Fruit fly (Drosophila melanogaster) whole organism, embryonic: ENCODE data around the gene CG8870.

ENCODE experiments used
- Atf3 ChIP-seq: fragments of 200-800 bp; sonication (Bioruptor generic); optimal IDR thresholded peaks from 3 replicates; lab custom pipeline; 2016; ENCODE audit warnings: missing biosample characterization, missing genetic modification characterization
- Atf6 ChIP-seq: fragments of 200-800 bp; sonication (Bioruptor generic); IDR thresholded peaks from 2 replicates; pipeline ENCODE4 v1.3.6; 2022; ENCODE audit warnings: missing biosample characterization, missing genetic modification characterization
- Bgb ChIP-seq: fragments of 200-800 bp; sonication (Bioruptor generic); IDR thresholded peaks from 2 replicates; pipeline ENCODE4 v1.3.6; 2022; ENCODE audit warnings: missing biosample characterization, missing genetic modification characterization; ENCODE audit not compliant: partially characterized antibody
- CG10543 ChIP-seq: fragments of 200-800 bp; sonication (Bioruptor generic); optimal IDR thresholded peaks from 3 replicates; lab custom pipeline; 2017; ENCODE audit warnings: missing biosample characterization, mild to moderate bottlenecking, missing genetic modification characterization, moderate library complexity
- CG11085 ChIP-seq: fragments of 200-800 bp; sonication (Bioruptor generic); IDR thresholded peaks from 2 replicates; pipeline ENCODE4 v1.3.6; 2022; ENCODE audit warnings: missing biosample characterization, missing genetic modification characterization
- CG12219 ChIP-seq: fragments of 200-800 bp; sonication (Bioruptor generic); optimal IDR thresholded peaks from 3 replicates; lab custom pipeline; 2018; ENCODE audit warnings: missing biosample characterization, mild to moderate bottlenecking, missing genetic modification characterization
- CG12236 ChIP-seq: fragments of 200-800 bp; sonication (Bioruptor generic); optimal IDR thresholded peaks from 2 replicates; lab custom pipeline; 2016; ENCODE audit warnings: missing biosample characterization, missing genetic modification characterization
- CG12942 ChIP-seq: fragments of 200-800 bp; sonication (Bioruptor generic); optimal IDR thresholded peaks from 3 replicates; lab custom pipeline; 2016; ENCODE audit warnings: missing biosample characterization, missing genetic modification characterization
- CG15073 ChIP-seq: fragments of 200-800 bp; sonication (Bioruptor generic); optimal IDR thresholded peaks from 2 replicates; lab custom pipeline; 2016; ENCODE audit warnings: missing biosample characterization, missing genetic modification characterization
- CG15514 ChIP-seq: fragments of 200-800 bp; sonication (Bioruptor generic); optimal IDR thresholded peaks from 3 replicates; lab custom pipeline; 2017; ENCODE audit warnings: missing biosample characterization, missing genetic modification characterization, mild to moderate bottlenecking, moderate library complexity, missing genetic modification reagents
- CG18476 ChIP-seq: fragments of 200-800 bp; sonication (Bioruptor generic); optimal IDR thresholded peaks from 2 replicates; lab custom pipeline; 2016; ENCODE audit warnings: missing biosample characterization, mild to moderate bottlenecking, missing genetic modification characterization
- CG30020 ChIP-seq: fragments of 200-800 bp; optimal IDR thresholded peaks from 2 replicates; lab custom pipeline; 2019; ENCODE audit warnings: missing biosample characterization, mild to moderate bottlenecking, missing genetic modification characterization, moderate library complexity
- CG3281 ChIP-seq: fragments of 200-800 bp; sonication (Bioruptor generic); optimal IDR thresholded peaks from 3 replicates; lab custom pipeline; 2017; ENCODE audit warnings: missing biosample characterization, mild to moderate bottlenecking, missing genetic modification characterization
- CG3847 ChIP-seq: fragments of 200-800 bp; sonication (Bioruptor generic); IDR thresholded peaks from 2 replicates; pipeline ENCODE4 v1.3.6; 2022; ENCODE audit warnings: missing biosample characterization, missing genetic modification characterization
- CG4854 ChIP-seq: fragments of 200-800 bp; sonication (Bioruptor generic); optimal IDR thresholded peaks from 2 replicates; lab custom pipeline; 2016; ENCODE audit warnings: missing biosample characterization, missing genetic modification characterization, inconsistent platforms
- CG8478 ChIP-seq: fragments of >200 bp; optimal IDR thresholded peaks from 2 replicates; lab custom pipeline; 2018
- CG8924 ChIP-seq: fragments of 200-800 bp; optimal IDR thresholded peaks from 3 replicates; lab custom pipeline; 2019; ENCODE audit warnings: missing biosample characterization, mild to moderate bottlenecking, missing genetic modification characterization, moderate library complexity
- CG9437 ChIP-seq: fragments of 200-800 bp; sonication (Bioruptor generic); optimal IDR thresholded peaks from 2 replicates; lab custom pipeline; 2018; ENCODE audit warnings: missing biosample characterization, mild to moderate bottlenecking, missing genetic modification characterization
- CoRest ChIP-seq: fragments of 200-800 bp; sonication (Bioruptor generic); optimal IDR thresholded peaks from 3 replicates; lab custom pipeline; 2018; ENCODE audit warnings: missing biosample characterization, mild to moderate bottlenecking, missing genetic modification characterization, moderate library complexity
- Drgx ChIP-seq: fragments of 200-800 bp; sonication (Bioruptor generic); IDR thresholded peaks from 2 replicates; pipeline ENCODE4 v1.3.6; 2022; ENCODE audit warnings: missing biosample characterization, missing genetic modification characterization
- HLH54F ChIP-seq: fragments of 200-800 bp; sonication (Bioruptor generic); optimal IDR thresholded peaks from 3 replicates; lab custom pipeline; 2016; ENCODE audit warnings: missing biosample characterization, missing genetic modification characterization
- Jarid2 ChIP-seq: fragments of 200-800 bp; sonication (Bioruptor generic); optimal IDR thresholded peaks from 3 replicates; lab custom pipeline; 2017; ENCODE audit warnings: mild to moderate bottlenecking, missing biosample characterization, missing genetic modification reagents, missing genetic modification characterization
- Lhr ChIP-seq: fragments of 200-800 bp; sonication (Bioruptor generic); optimal IDR thresholded peaks from 3 replicates; lab custom pipeline; 2017; ENCODE audit warnings: mild to moderate bottlenecking, missing biosample characterization, missing genetic modification reagents, missing genetic modification characterization
- Mes4 ChIP-seq: fragments of 200-800 bp; sonication (Bioruptor generic); optimal IDR thresholded peaks from 2 replicates; lab custom pipeline; 2016; ENCODE audit warnings: missing biosample characterization, missing genetic modification characterization
- Oli ChIP-seq: fragments of 200-800 bp; sonication (Bioruptor generic); optimal IDR thresholded peaks from 2 replicates; lab custom pipeline; 2018; ENCODE audit warnings: missing biosample characterization, mild to moderate bottlenecking, missing genetic modification characterization, moderate library complexity
- Taf1 ChIP-seq: fragments of 200-800 bp; sonication (Bioruptor generic); IDR thresholded peaks from 2 replicates; pipeline ENCODE4 v1.3.6; 2022; ENCODE audit warnings: missing biosample characterization, missing genetic modification characterization
- br ChIP-seq: fragments of >200 bp; optimal IDR thresholded peaks from 2 replicates; lab custom pipeline; 2017
- chn ChIP-seq: fragments of 200-800 bp; sonication (Bioruptor generic); optimal IDR thresholded peaks from 2 replicates; lab custom pipeline; 2016; ENCODE audit warnings: missing biosample characterization, missing genetic modification characterization
- ci ChIP-seq: fragments of 200-800 bp; sonication (Bioruptor generic); IDR thresholded peaks from 3 replicates; pipeline ENCODE4 v1.3.6; 2022; ENCODE audit warnings: missing biosample characterization, missing genetic modification characterization
- crp ChIP-seq, 2 experiments: fragments of 200-800 bp; sonication (Bioruptor generic); optimal IDR thresholded peaks; 2 replicates in 1 of 2; 3 replicates in 1 of 2; lab custom pipeline; 2017; ENCODE audit warnings: missing biosample characterization in 2 of 2, missing genetic modification characterization in 2 of 2, mild to moderate bottlenecking in 1 of 2, moderate library complexity in 1 of 2
- danr ChIP-seq: fragments of 200-800 bp; sonication (Bioruptor generic); IDR thresholded peaks from 2 replicates; pipeline ENCODE4 v1.3.6; 2022; ENCODE audit warnings: missing biosample characterization, missing genetic modification characterization
- dpn ChIP-seq, 2 experiments: fragments of 200-800 bp; sonication (Bioruptor generic); optimal IDR thresholded peaks; 3 replicates each; lab custom pipeline; 2016; ENCODE audit warnings: missing biosample characterization in 2 of 2, missing genetic modification characterization in 2 of 2
- en ChIP-seq: fragments of 200-800 bp; sonication (Bioruptor generic); optimal IDR thresholded peaks from 2 replicates; lab custom pipeline; 2016; ENCODE audit warnings: missing biosample characterization, missing genetic modification characterization
- eve ChIP-seq, 2 experiments: fragments of >200 bp; optimal IDR thresholded peaks; 2 replicates each; lab custom pipeline; 2017; ENCODE audit warnings: missing biosample characterization in 2 of 2, missing genetic modification characterization in 2 of 2
- fu2 ChIP-seq: fragments of 200-800 bp; sonication (Bioruptor generic); optimal IDR thresholded peaks from 2 replicates; lab custom pipeline; 2016; ENCODE audit warnings: missing biosample characterization, missing genetic modification characterization
- gcm ChIP-seq: fragments of 200-800 bp; sonication (Bioruptor generic); optimal IDR thresholded peaks from 2 replicates; lab custom pipeline; 2019; ENCODE audit warnings: missing biosample characterization, mild to moderate bottlenecking, missing genetic modification characterization, moderate library complexity
- hb ChIP-seq: fragments of 200-800 bp; sonication (Bioruptor generic); IDR thresholded peaks from 3 replicates; pipeline ENCODE4 v1.3.6; 2022; ENCODE audit warnings: missing biosample characterization, missing genetic modification characterization; ENCODE audit not compliant: partially characterized antibody
- lab ChIP-seq: fragments of 200-800 bp; sonication (Bioruptor generic); optimal IDR thresholded peaks from 3 replicates; lab custom pipeline; 2017; ENCODE audit warnings: missing biosample characterization, missing genetic modification characterization, mild to moderate bottlenecking, moderate library complexity, missing genetic modification reagents
- lola ChIP-seq, 3 experiments: fragments of >200 bp in 2 of 3; fragments of 200-800 bp in 1 of 3; sonication (Bioruptor generic) in 1 of 3; optimal IDR thresholded peaks; 2 replicates each; lab custom pipeline; 2017 to 2019; ENCODE audit warnings: missing biosample characterization in 3 of 3, missing genetic modification characterization in 3 of 3, mild to moderate bottlenecking in 1 of 3, moderate library complexity in 1 of 3
- pita ChIP-seq: fragments of 200-800 bp; sonication (Bioruptor generic); optimal IDR thresholded peaks from 2 replicates; lab custom pipeline; 2017; ENCODE audit warnings: missing biosample characterization, mild to moderate bottlenecking, missing genetic modification characterization
- pum ChIP-seq: fragments of 200-800 bp; sonication (Bioruptor generic); optimal IDR thresholded peaks from 2 replicates; lab custom pipeline; 2016; ENCODE audit warnings: missing biosample characterization, missing genetic modification characterization
- sna ChIP-seq: fragments of 200-800 bp; sonication (Bioruptor generic); IDR thresholded peaks from 2 replicates; pipeline ENCODE4 v1.3.6; 2022; ENCODE audit warnings: missing biosample characterization, missing genetic modification characterization; ENCODE audit not compliant: partially characterized antibody
- tna ChIP-seq: fragments of 200-800 bp; sonication (Bioruptor generic); IDR thresholded peaks from 2 replicates; pipeline ENCODE4 v1.3.6; 2022; ENCODE audit warnings: missing biosample characterization, missing genetic modification characterization; ENCODE audit not compliant: partially characterized antibody
- trem ChIP-seq: fragments of 200-800 bp; optimal IDR thresholded peaks from 3 replicates; lab custom pipeline; 2019; ENCODE audit warnings: missing biosample characterization, mild to moderate bottlenecking, missing genetic modification characterization, moderate library complexity
- ttk ChIP-seq: fragments of 200-800 bp; sonication (Bioruptor generic); IDR thresholded peaks from 2 replicates; pipeline ENCODE4 v2.1.2; 2022; ENCODE audit warnings: missing biosample characterization, missing genetic modification characterization
- tup ChIP-seq: fragments of 200-800 bp; sonication (Bioruptor generic); optimal IDR thresholded peaks from 2 replicates; lab custom pipeline; 2016; ENCODE audit warnings: missing biosample characterization, mild to moderate bottlenecking, missing genetic modification characterization, moderate library complexity
- unc-4 ChIP-seq: fragments of 200-800 bp; sonication (Bioruptor generic); IDR thresholded peaks from 2 replicates; pipeline ENCODE4 v1.3.6; 2022; ENCODE audit warnings: missing biosample characterization, missing genetic modification characterization; ENCODE audit not compliant: partially characterized antibody
- wdn ChIP-seq: fragments of 200-800 bp; sonication (Bioruptor generic); IDR thresholded peaks from 2 replicates; pipeline ENCODE4 v1.3.6; 2022; ENCODE audit warnings: missing biosample characterization, missing genetic modification characterization
- wor ChIP-seq: fragments of 200-800 bp; sonication (Bioruptor generic); IDR thresholded peaks from 2 replicates; pipeline ENCODE4 v1.3.6; 2022; ENCODE audit warnings: missing biosample characterization, missing genetic modification characterization

The CG8870 gene

dm6 chr3R:13428341-13429040 lies 48.8 kb downstream of the CG8870 start (continued):
- TF ChIP-seq pum (peak; percentile 52), lola (GFP tag; optimal IDR thresholded peaks at IDR 0.05; lab: Kevin White, UChicago) (peak in 1 of 3 experiments; percentile 61), CG12219 (GFP tag; lab: Kevin White, UChicago) (peak; percentile 65), CG3847 (GFP tag; lab: Robert Waterston, UW) (peak; percentile 50; the same call in 1 of the 2 replicates), crp (GFP tag; optimal IDR thresholded peaks at IDR 0.05; lab: Kevin White, UChicago) (no peak), CoRest (tag; lab: Kevin White, UChicago) (peak; percentile 66), CG12942 (peak; percentile 12), CG8478 (lab: Kevin White, UChicago) (no peak), Mes4 (GFP tag; lab: Kevin White, UChicago) (peak; percentile 64), HLH54F (GFP tag; lab: Kevin White, UChicago) (peak; percentile 55), CG9437 (GFP tag; lab: Kevin White, UChicago) (peak; percentile 37), CG15514 (GFP tag; lab: Kevin White, UChicago) (peak; percentile 19), CG30020 (no peak), CG3281 (GFP tag; lab: Kevin White, UChicago) (peak; percentile 47), br (lab: Kevin White, UChicago) (no peak), CG8924 (tag; lab: Kevin White, UChicago) (peak; percentile 76), Oli (tag; lab: Kevin White, UChicago) (peak; percentile 75), lab (GFP tag; lab: Kevin White, UChicago) (peak; percentile 73), hb (GFP tag; lab: Robert Waterston, UW) (no peak), Atf3 (peak; percentile 32), CG15073 (GFP tag; lab: Kevin White, UChicago) (no peak), wor (GFP tag; lab: Robert Waterston, UW) (0 out of 2 replicates have a peak, but pooled peaks have one; percentile 28), Lhr (GFP tag; lab: Kevin White, UChicago) (peak; percentile 5), tna (GFP tag; lab: Robert Waterston, UW) (no peak), wdn (GFP tag; lab: Robert Waterston, UW) (no peak), CG4854 (GFP tag; lab: Kevin White, UChicago) (peak; percentile 13), pita (GFP tag; lab: Kevin White, UChicago) (no peak), Drgx (GFP tag; lab: Robert Waterston, UW) (peak; percentile 78), dpn (GFP tag; optimal IDR thresholded peaks at IDR 0.05; lab: Kevin White, UChicago) (peak; percentile 55 to 73), Jarid2 (GFP tag; lab: Kevin White, UChicago) (peak; percentile 31), danr (GFP tag; lab: Robert Waterston, UW) (no peak), CG18476 (peak; percentile 51), tup (peak; percentile 23), CG11085 (GFP tag; lab: Robert Waterston, UW) (0 out of 2 replicates have a peak, but pooled peaks have one; percentile 15), sna (GFP tag; lab: Robert Waterston, UW) (no peak), fu2 (GFP tag; lab: Kevin White, UChicago) (no peak), en (GFP tag; lab: Kevin White, UChicago) (peak; percentile 48), trem (tag; lab: Kevin White, UChicago) (peak; percentile 70), CG12236 (GFP tag; lab: Kevin White, UChicago) (peak; percentile 2), ttk (GFP tag; lab: Robert Waterston, UW) (peak; percentile 69), gcm (GFP tag; lab: Kevin White, UChicago) (peak; percentile 53), unc-4 (no peak), Taf1 (0 out of 2 replicates have a peak, but pooled peaks have one; percentile 35), Atf6 (GFP tag; lab: Robert Waterston, UW) (peak; percentile 32; the same call in 1 of the 2 replicates), eve (GFP tag; optimal IDR thresholded peaks at IDR 0.05; lab: Kevin White, UChicago) (no peak), CG10543 (GFP tag; lab: Kevin White, UChicago) (no peak), Bgb (GFP tag; lab: Robert Waterston, UW) (no peak), ci (GFP tag; lab: Robert Waterston, UW) (peak; percentile 90), chn (GFP tag; lab: Kevin White, UChicago) (peak; percentile 29)
